Fruit fly (Drosophila melanogaster): Measurements from ENCODE around the gene CG9449.

- no peak for TF ChIP-seq CG14711 (tag; optimal IDR thresholded peaks at IDR 0.05)
- no peak for TF ChIP-seq cnc (optimal IDR thresholded peaks at IDR 0.05)
- no peak for TF ChIP-seq CG7045 (GFP tag; optimal IDR thresholded peaks at IDR 0.05)
- no peak for TF ChIP-seq CG33017 (tag; optimal IDR thresholded peaks at IDR 0.05)
- TF ChIP-seq Mnt (GFP tag; optimal IDR thresholded peaks at IDR 0.05), result no peak
- no peak for TF ChIP-seq Hr96 (GFP tag; optimal IDR thresholded peaks at IDR 0.05)
- no peak for TF ChIP-seq kay (GFP tag; ENCODE audit: borderline replicate concordance)
- no peak for TF ChIP-seq CG12768 (GFP tag; optimal IDR thresholded peaks at IDR 0.05)
- TF ChIP-seq ovo (GFP tag; optimal IDR thresholded peaks at IDR 0.05), result no peak
- no peak for TF ChIP-seq Clk (GFP tag; optimal IDR thresholded peaks at IDR 0.05)
- no peak for TF ChIP-seq tj (GFP tag; optimal IDR thresholded peaks at IDR 0.05)
- no peak for TF ChIP-seq CG11617 (GFP tag; optimal IDR thresholded peaks at IDR 0.05)
- TF ChIP-seq CG5204 (GFP tag; optimal IDR thresholded peaks at IDR 0.05), result no peak
Measured at dm6 chr3L:19544105-19544504, 46.6 kb upstream of the CG9449 start, which contains the start of the genes CG46434 and Dred.

All from whole organism, adult.